Worm (Caenorhabditis elegans) whole organism, L4 larva: Measurements from ENCODE around the gene svop-1.

Experiments
- F44E2.7 ChIP-seq: fragments of 200-800 bp; sonication (Bioruptor generic); IDR thresholded peaks from 2 replicates; pipeline ENCODE4 v2.1.2; 2022; ENCODE audit warnings: missing genetic modification characterization, missing compliant biosample characterization
- R02D3.7 ChIP-seq: fragments of 150-350 bp; sonication (generic microtip); optimal IDR thresholded peaks from 3 replicates; lab custom pipeline; 2014; ENCODE audit warnings: missing biosample characterization, missing genetic modification characterization
- Y5F2A.4 ChIP-seq: fragments of 200-800 bp; sonication (Bioruptor generic); optimal IDR thresholded peaks from 2 replicates; lab custom pipeline; 2018; ENCODE audit warnings: mild to moderate bottlenecking, missing genetic modification characterization, missing compliant biosample characterization
- ZK546.5 ChIP-seq, 2 experiments: sonication (generic microtip); optimal IDR thresholded peaks; 2 replicates each; lab custom pipeline; 2017; ENCODE audit warnings: missing biosample characterization in 2 of 2, missing genetic modification characterization in 2 of 2
- aha-1 ChIP-seq: fragments of 150-350 bp; peaks from one replicate; lab custom pipeline; 2014; ENCODE audit warnings: missing biosample characterization, missing genetic modification characterization
- ama-1 ChIP-seq: fragments of 150-350 bp; optimal IDR thresholded peaks from 2 replicates; lab custom pipeline; 2014; ENCODE audit warnings: inconsistent platforms, mixed read lengths
- ceh-32 ChIP-seq: sonication (generic microtip); optimal IDR thresholded peaks from 2 replicates; lab custom pipeline; 2016; ENCODE audit warnings: mild to moderate bottlenecking, missing genetic modification characterization, missing compliant biosample characterization; ENCODE audit not compliant: poor library complexity
- ceh-44 ChIP-seq: fragments of 200-800 bp; sonication (Bioruptor generic); IDR thresholded peaks from 2 replicates; pipeline ENCODE4 v1.3.6; 2022; ENCODE audit warnings: missing genetic modification reagents, missing genetic modification characterization, missing compliant biosample characterization
- ceh-82 ChIP-seq: sonication (generic microtip); optimal IDR thresholded peaks from 2 replicates; lab custom pipeline; 2017; ENCODE audit warnings: missing biosample characterization, missing genetic modification characterization
- daf-16 ChIP-seq, 3 experiments: sonication (generic microtip); optimal IDR thresholded peaks; 2 replicates each; lab custom pipeline; 2016 to 2017; ENCODE audit warnings: missing genetic modification characterization in 3 of 3, missing genetic modification reagents in 3 of 3, mild to moderate bottlenecking in 2 of 3, missing compliant biosample characterization in 2 of 3, missing biosample characterization in 1 of 3, moderate library complexity in 1 of 3
- dmd-6 ChIP-seq: fragments of 200-800 bp; sonication (Bioruptor generic); IDR thresholded peaks from 2 replicates; pipeline ENCODE4 v1.3.6; 2022; ENCODE audit warnings: missing genetic modification reagents, missing genetic modification characterization, missing compliant biosample characterization
- lsy-2 ChIP-seq, 2 experiments: fragments of 150-350 bp in 1 of 2; sonication (generic microtip) in 1 of 2; optimal IDR thresholded peaks; 2 replicates each; lab custom pipeline; 2014 to 2017; ENCODE audit warnings: missing biosample characterization in 2 of 2, missing genetic modification characterization in 2 of 2
- nhr-28 ChIP-seq: fragments of 150-350 bp; optimal IDR thresholded peaks from 2 replicates; lab custom pipeline; 2014; ENCODE audit warnings: missing biosample characterization, missing genetic modification characterization
- rbr-2 ChIP-seq: sonication (generic microtip); optimal IDR thresholded peaks from 2 replicates; lab custom pipeline; 2016; ENCODE audit warnings: missing genotype, missing genetic modification characterization, missing compliant biosample characterization
- skn-1 ChIP-seq: fragments of 150-350 bp; optimal IDR thresholded peaks from 2 replicates; lab custom pipeline; 2014; ENCODE audit warnings: missing biosample characterization, missing genetic modification characterization
- spr-1 ChIP-seq: sonication (generic microtip); optimal IDR thresholded peaks from 2 replicates; lab custom pipeline; 2016; ENCODE audit warnings: mild to moderate bottlenecking, missing genetic modification characterization, missing compliant biosample characterization
- tra-1 ChIP-seq: fragments of 200-800 bp; sonication (Bioruptor generic); IDR thresholded peaks from 2 replicates; pipeline ENCODE4 v1.3.6; 2022; ENCODE audit warnings: missing genetic modification reagents, missing genetic modification characterization, missing compliant biosample characterization
- unc-62 ChIP-seq, 3 experiments: fragments of 150-350 bp in 1 of 3; sonication (generic microtip); optimal IDR thresholded peaks in 2 of 3; peaks in 1 of 3; 1 replicate in 1 of 3; 2 replicates in 2 of 3; lab custom pipeline; 2014 to 2017; ENCODE audit warnings: missing biosample characterization in 3 of 3, missing genetic modification characterization in 3 of 3, missing genetic modification reagents in 3 of 3, missing genotype in 1 of 3
- zag-1 ChIP-seq: fragments of 150-350 bp; optimal IDR thresholded peaks from 2 replicates; lab custom pipeline; 2014; ENCODE audit warnings: missing biosample characterization, missing genetic modification characterization

Gene svop-1

ce11 chrIII:8844137-8844536, 41.2 kb downstream of the svop-1 start:
- TF ChIP-seq spr-1 (tag; lab: Kevin White, UChicago): no peak
- TF ChIP-seq rbr-2 (tag; lab: Kevin White, UChicago): no peak
- TF ChIP-seq daf-16 (GFP tag; optimal IDR thresholded peaks at IDR 0.05; lab: Kevin White, UChicago): no peak
- TF ChIP-seq daf-16 (tag; optimal IDR thresholded peaks at IDR 0.05; lab: Kevin White, UChicago): no peak
- no peak for TF ChIP-seq lsy-2 (tag; optimal IDR thresholded peaks at IDR 0.05; lab: Kevin White, UChicago)
- no peak for TF ChIP-seq ceh-32
- no peak for TF ChIP-seq unc-62 (GFP tag; optimal IDR thresholded peaks at IDR 0.05 in 1 of 2; lab: Kevin White, UChicago)
- no peak for TF ChIP-seq unc-62 (tag; optimal IDR thresholded peaks at IDR 0.05; lab: Kevin White, UChicago)

- TF ChIP-seq unc-62 (GFP tag; optimal IDR thresholded peaks at IDR 0.05 in 1 of 2; lab: Kevin White, UChicago) (peak in 1 of 2 experiments; percentile 83), unc-62 (tag; optimal IDR thresholded peaks at IDR 0.05; lab: Kevin White, UChicago) (no peak), R02D3.7 (tag; lab: Kevin White, UChicago) (no peak), ama-1 (lab: Kevin White, UChicago) (no peak)
Measured at ce11 chrIII:8839813-8840212, 45.5 kb downstream of the svop-1 start.

- no peak for TF ChIP-seq skn-1 (tag; lab: Kevin White, UChicago)
- TF ChIP-seq aha-1 (tag; lab: Kevin White, UChicago): no peak
- TF ChIP-seq zag-1 (tag; lab: Kevin White, UChicago): no peak
- no peak for TF ChIP-seq ceh-82
- TF ChIP-seq unc-62 (GFP tag; optimal IDR thresholded peaks at IDR 0.05 in 1 of 2; lab: Kevin White, UChicago): no peak
- no peak for TF ChIP-seq unc-62 (tag; optimal IDR thresholded peaks at IDR 0.05; lab: Kevin White, UChicago)
- TF ChIP-seq dmd-6 (GFP tag; lab: Robert Waterston, UW): no peak
- no peak for TF ChIP-seq Y5F2A.4
- no peak for TF ChIP-seq ceh-44 (GFP tag; lab: Robert Waterston, UW)
- TF ChIP-seq nhr-28: no peak
- TF ChIP-seq tra-1 (GFP tag; lab: Robert Waterston, UW): no peak
- no peak for TF ChIP-seq F44E2.7
- no peak for TF ChIP-seq ZK546.5 (tag; optimal IDR thresholded peaks at IDR 0.05; lab: Kevin White, UChicago)
Measured at ce11 chrIII:8838075-8838474, 47.2 kb downstream of the svop-1 start, which contains the start of gene F44E2.4. Gene F44E2.4 (minus strand): TSS chrIII:8838424.
